Worm (Caenorhabditis elegans): ENCODE data around the gene F41G3.20.
A peak's percentile ranks its signal among the peaks of the same experiment; 100 is the strongest.

F41G3.20 gene

DNA sequence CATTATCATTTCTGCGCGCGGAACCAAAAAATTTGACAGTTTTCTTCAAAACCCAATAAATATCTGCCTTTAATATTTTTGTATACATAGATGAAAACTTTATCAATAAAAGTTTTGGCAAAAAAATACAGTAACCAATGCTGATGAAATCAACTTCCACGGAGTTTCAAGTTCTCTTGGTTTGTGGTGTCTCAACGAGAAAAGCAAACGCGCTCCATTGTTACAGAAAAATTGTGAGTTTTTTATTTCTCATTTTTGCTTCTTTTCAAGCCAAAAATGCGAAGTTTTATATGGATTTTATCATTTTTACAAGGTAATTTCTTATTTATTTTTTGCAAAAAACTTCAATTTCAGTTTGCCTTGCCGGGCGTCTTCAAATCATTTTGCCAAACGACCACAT is 16.2 kb downstream of the F41G3.20 start, which contains the start of gene T14B4.3 (continued):
- TF ChIP-seq alr-1 (tag; optimal IDR thresholded peaks at IDR 0.05; ENCODE audit: borderline replicate concordance) (no peak), lin-13 (GFP tag; optimal IDR thresholded peaks at IDR 0.05) (peak; percentile 59), lsy-2 (tag; optimal IDR thresholded peaks at IDR 0.05) (peak; percentile 68 to 88), nhr-84 (tag; optimal IDR thresholded peaks at IDR 0.05) (no peak), rnt-1 (tag; optimal IDR thresholded peaks at IDR 0.05) (peak; percentile 88), blmp-1 (tag; optimal IDR thresholded peaks at IDR 0.05) (peak; percentile 61), ceh-90 (tag; optimal IDR thresholded peaks at IDR 0.05) (no peak), swsn-7 (tag; optimal IDR thresholded peaks at IDR 0.05) (peak; percentile 45), nhr-237 (tag; optimal IDR thresholded peaks at IDR 0.05) (peak; percentile 6), skn-1 (tag; optimal IDR thresholded peaks at IDR 0.05) (peak; percentile 43), ceh-63 (GFP tag; optimal IDR thresholded peaks at IDR 0.05) (no peak), C16A3.4 (tag; optimal IDR thresholded peaks at IDR 0.05) (peak; percentile 83), lin-14 (GFP tag; optimal IDR thresholded peaks at IDR 0.05) (peak; percentile 75), lin-39 (tag; optimal IDR thresholded peaks at IDR 0.05) (no peak), nhr-71 (tag; optimal IDR thresholded peaks at IDR 0.05) (peak; percentile 73), isw-1 (GFP tag; IDR thresholded peaks at IDR 0.05) (peak; percentile 32), ztf-11 (tag; optimal IDR thresholded peaks at IDR 0.05) (peak in 1 of 2 experiments; percentile 67), xbp-1 (tag; optimal IDR thresholded peaks at IDR 0.05) (peak; percentile 50), efl-1 (optimal IDR thresholded peaks at IDR 0.05) (peak; percentile 75 to 82), efl-1 (GFP tag; optimal IDR thresholded peaks at IDR 0.05 in 1 of 2) (peak; percentile 57 to 96)

DNA sequence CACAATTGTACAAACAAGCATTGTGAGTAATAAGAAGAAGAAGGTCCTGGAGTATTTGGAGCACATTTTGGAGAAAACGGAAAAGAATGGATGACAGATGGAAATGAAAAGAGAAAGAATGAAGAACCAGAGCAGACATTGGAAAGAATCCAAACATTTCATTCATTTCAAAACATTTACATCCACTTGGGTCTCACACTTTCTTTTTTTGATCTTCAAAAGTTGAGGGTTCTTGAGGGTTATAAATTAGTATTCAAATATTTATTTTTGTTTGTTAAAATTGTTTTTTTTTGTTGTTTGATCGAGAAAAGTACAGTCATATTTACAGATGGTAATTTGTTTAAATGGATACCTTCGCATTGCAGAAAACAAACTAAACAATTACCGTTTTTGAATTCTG is 17.1 kb downstream of the F41G3.20 start, which contains the start of gene T14B4.9:
T14B4.9 (minus strand) TSS at position 101 of the 400 bp plus-strand sequence.
- no peak for TF ChIP-seq lin-35 (GFP tag; optimal IDR thresholded peaks at IDR 0.05)
- no peak for TF ChIP-seq unc-86 (tag; optimal IDR thresholded peaks at IDR 0.05)
- no peak for TF ChIP-seq sptf-1 (tag; optimal IDR thresholded peaks at IDR 0.05)
- no peak for TF ChIP-seq irx-1 (tag; optimal IDR thresholded peaks at IDR 0.05)
- no peak for TF ChIP-seq fkh-10 (GFP tag; optimal IDR thresholded peaks at IDR 0.05)
- TF ChIP-seq lin-15B (tag; optimal IDR thresholded peaks at IDR 0.05): no peak
- TF ChIP-seq pax-3 (tag; optimal IDR thresholded peaks at IDR 0.05): no peak
- TF ChIP-seq elt-2 (tag; optimal IDR thresholded peaks at IDR 0.05): no peak

DNA sequence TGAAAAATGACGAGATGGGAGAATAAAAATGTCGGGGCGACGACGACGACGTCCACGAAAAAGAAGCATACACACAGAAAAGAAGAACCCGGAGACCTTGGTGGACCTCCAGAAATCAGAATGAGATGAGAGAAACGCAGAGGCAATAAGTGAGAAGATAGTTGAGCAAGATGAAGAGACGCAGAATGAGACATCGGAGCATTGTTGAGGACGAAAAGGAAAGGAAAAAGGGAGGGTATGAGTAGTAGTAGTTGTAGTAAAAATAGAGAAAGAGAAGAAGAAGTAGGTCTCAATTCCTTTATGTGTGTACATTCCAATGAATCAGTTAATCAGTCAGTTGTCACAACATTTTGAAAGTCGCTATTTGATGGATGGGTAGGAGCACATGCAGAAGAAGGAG is 21.5 kb downstream of the F41G3.20 start, which contains the start of gene T14B4.8:
T14B4.8 (minus strand) TSS at position 60 of the 400 bp plus-strand sequence.
- peak; percentile 6; the same call in 1 of the 2 replicates for TF ChIP-seq isw-1 (GFP tag; IDR thresholded peaks at IDR 0.05)
- TF ChIP-seq fkh-10 (GFP tag; optimal IDR thresholded peaks at IDR 0.05): peak; percentile 33
- peak in 1 of 3 experiments; percentile 32 for TF ChIP-seq ceh-82 (tag; optimal IDR thresholded peaks at IDR 0.05)
- TF ChIP-seq unc-86 (tag; optimal IDR thresholded peaks at IDR 0.05): no peak
- peak; percentile 17 for TF ChIP-seq rnt-1 (tag; optimal IDR thresholded peaks at IDR 0.05)
- TF ChIP-seq tlp-1 (tag; optimal IDR thresholded peaks at IDR 0.05): no peak
- TF ChIP-seq efl-1 (optimal IDR thresholded peaks at IDR 0.05): peak; percentile 13 to 41
- TF ChIP-seq efl-1 (GFP tag; optimal IDR thresholded peaks at IDR 0.05 in 1 of 2): peak in 1 of 2 experiments; percentile 50
- TF ChIP-seq nhr-71 (tag; optimal IDR thresholded peaks at IDR 0.05): peak; percentile 33
- TF ChIP-seq lsy-2 (tag; optimal IDR thresholded peaks at IDR 0.05): peak in 1 of 2 experiments; percentile 27
- no peak for TF ChIP-seq nhr-20 (tag; optimal IDR thresholded peaks at IDR 0.05)
- TF ChIP-seq lin-35 (GFP tag; optimal IDR thresholded peaks at IDR 0.05): peak in 1 of 2 experiments; percentile 11
- peak; percentile 69 for TF ChIP-seq lin-14 (GFP tag; optimal IDR thresholded peaks at IDR 0.05)

DNA sequence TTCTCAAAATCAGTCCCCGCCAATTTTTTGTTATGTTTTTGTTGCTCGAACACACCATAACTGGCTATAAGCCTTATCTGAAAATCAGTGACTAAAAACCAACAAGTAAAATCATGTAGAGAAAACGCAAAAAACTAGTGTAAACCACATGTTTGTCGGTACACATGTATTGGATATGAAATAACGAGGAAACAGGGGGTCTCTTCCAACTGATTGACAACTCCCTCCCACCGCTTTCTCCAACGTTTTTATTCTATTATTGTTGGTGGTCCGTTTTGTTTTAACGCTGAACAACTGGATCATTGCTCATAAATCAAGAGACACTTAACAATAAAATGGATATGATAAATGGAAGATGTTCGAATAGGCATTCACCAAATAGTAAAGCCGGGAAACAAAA is 24.0 kb downstream of the F41G3.20 start:
- TF ChIP-seq zip-4 (GFP tag; optimal IDR thresholded peaks at IDR 0.05) (no peak), mdl-1 (tag; optimal IDR thresholded peaks at IDR 0.05) (no peak), ztf-4 (tag; optimal IDR thresholded peaks at IDR 0.05) (no peak), dsc-1 (tag; optimal IDR thresholded peaks at IDR 0.05) (peak; percentile 52), nhr-71 (tag; optimal IDR thresholded peaks at IDR 0.05) (no peak), hlh-4 (tag; optimal IDR thresholded peaks at IDR 0.05) (no peak), aha-1 (tag; optimal IDR thresholded peaks at IDR 0.05) (no peak), nhr-20 (tag; optimal IDR thresholded peaks at IDR 0.05) (no peak), mab-9 (GFP tag; IDR thresholded peaks at IDR 0.05) (no peak), C04F5.9 (tag; optimal IDR thresholded peaks at IDR 0.05) (no peak), nhr-84 (tag; optimal IDR thresholded peaks at IDR 0.05) (no peak), nhr-28 (tag; optimal IDR thresholded peaks at IDR 0.05) (no peak), nhr-85 (tag) (no peak), nhr-90 (tag; optimal IDR thresholded peaks at IDR 0.05; ENCODE audit: poor library complexity) (no peak), lin-15B (tag; optimal IDR thresholded peaks at IDR 0.05) (no peak), nhr-237 (tag; optimal IDR thresholded peaks at IDR 0.05) (no peak), lin-14 (GFP tag; optimal IDR thresholded peaks at IDR 0.05) (peak; percentile 32), nhr-47 (tag; optimal IDR thresholded peaks at IDR 0.05) (no peak)

Data from whole organism, L1 larva.